Worm (Caenorhabditis elegans) whole organism, late embryonic: ENCODE results near the gene F21D9.3.

Experiments
- ceh-24 ChIP-seq: sonication (generic microtip); optimal IDR thresholded peaks from 2 replicates; lab custom pipeline; 2016; ENCODE audit warnings: mild to moderate bottlenecking, missing genetic modification characterization, missing compliant biosample characterization
- ceh-31 ChIP-seq: sonication (generic microtip); optimal IDR thresholded peaks from 2 replicates; lab custom pipeline; 2016; ENCODE audit warnings: missing genetic modification characterization, missing compliant biosample characterization
- dve-1 ChIP-seq: sonication (generic microtip); optimal IDR thresholded peaks from 2 replicates; lab custom pipeline; 2017; ENCODE audit warnings: antibody characterized with exemption, mild to moderate bottlenecking, missing genetic modification characterization, missing compliant biosample characterization
- fkh-6 ChIP-seq: sonication (generic microtip); optimal IDR thresholded peaks from 2 replicates; lab custom pipeline; 2016; ENCODE audit warnings: missing genetic modification characterization, missing compliant biosample characterization
- nhr-232 ChIP-seq: sonication (generic microtip); optimal IDR thresholded peaks from 2 replicates; lab custom pipeline; 2016; ENCODE audit warnings: missing genetic modification characterization, missing compliant biosample characterization
- pha-4 ChIP-seq: fragments of 150-350 bp; optimal IDR thresholded peaks from 2 replicates; lab custom pipeline; 2018; ENCODE audit warnings: missing biosample characterization, missing genetic modification reagents, missing genetic modification characterization
- sox-4 ChIP-seq: sonication (generic microtip); optimal IDR thresholded peaks from 2 replicates; lab custom pipeline; 2017; ENCODE audit warnings: mild to moderate bottlenecking, missing genetic modification characterization, inconsistent platforms, missing compliant biosample characterization
- tbx-2 ChIP-seq: sonication (generic microtip); optimal IDR thresholded peaks from 2 replicates; lab custom pipeline; 2016; ENCODE audit warnings: missing genetic modification characterization, missing compliant biosample characterization
- unc-55 ChIP-seq: sonication (generic microtip); optimal IDR thresholded peaks from 2 replicates; lab custom pipeline; 2017; ENCODE audit warnings: missing biosample characterization, missing genetic modification reagents, missing genetic modification characterization
- unc-86 ChIP-seq: sonication (generic microtip); optimal IDR thresholded peaks from 2 replicates; lab custom pipeline; 2016; ENCODE audit warnings: missing genetic modification characterization, missing compliant biosample characterization

DNA sequence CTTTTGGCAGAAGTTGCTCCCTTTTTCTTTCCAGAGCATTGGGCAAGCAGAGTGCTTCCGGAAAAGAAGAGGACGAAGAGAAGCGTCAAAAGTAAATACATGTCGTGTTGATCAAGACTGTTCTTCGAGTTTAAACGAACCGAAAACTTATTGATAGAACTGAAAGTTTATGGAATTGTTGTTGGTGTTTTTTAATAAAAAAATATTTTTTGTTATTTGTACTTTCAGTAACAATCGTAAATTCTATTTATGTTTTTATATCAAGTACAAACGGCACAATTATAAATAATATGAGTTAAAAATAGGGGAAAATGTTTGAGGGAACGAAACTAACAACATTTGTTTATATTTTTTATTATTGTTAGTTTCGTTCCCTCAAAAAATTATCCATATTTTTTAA lies at the start of gene F21D9.3:
- no peak for TF ChIP-seq pha-4 (tag; lab: Kevin White, UChicago)
- TF ChIP-seq tbx-2 (tag; lab: Kevin White, UChicago): no peak
- TF ChIP-seq dve-1 (tag; lab: Kevin White, UChicago): no peak
- no peak for TF ChIP-seq fkh-6
- TF ChIP-seq unc-55 (GFP tag; lab: Kevin White, UChicago): no peak
- no peak for TF ChIP-seq unc-86
- no peak for TF ChIP-seq sox-4
- TF ChIP-seq nhr-232: no peak
- TF ChIP-seq ceh-31: no peak
- TF ChIP-seq ceh-24 (tag; lab: Kevin White, UChicago): no peak
